Worm (Caenorhabditis elegans) whole organism, L4 larva: ENCODE measurements around the gene suex-1.

ENCODE experiments used
- mep-1 ChIP-seq: fragments of 150-350 bp; sonication (generic microtip); optimal IDR thresholded peaks from 3 replicates; lab custom pipeline; 2014; ENCODE audit warnings: missing biosample characterization, missing genetic modification characterization
- unc-62 ChIP-seq, 3 experiments: fragments of 150-350 bp in 1 of 3; sonication (generic microtip); optimal IDR thresholded peaks in 2 of 3; peaks in 1 of 3; 1 replicate in 1 of 3; 2 replicates in 2 of 3; lab custom pipeline; 2014 to 2017; ENCODE audit warnings: missing biosample characterization in 3 of 3, missing genetic modification characterization in 3 of 3, missing genetic modification reagents in 3 of 3, missing genotype in 1 of 3

DNA sequence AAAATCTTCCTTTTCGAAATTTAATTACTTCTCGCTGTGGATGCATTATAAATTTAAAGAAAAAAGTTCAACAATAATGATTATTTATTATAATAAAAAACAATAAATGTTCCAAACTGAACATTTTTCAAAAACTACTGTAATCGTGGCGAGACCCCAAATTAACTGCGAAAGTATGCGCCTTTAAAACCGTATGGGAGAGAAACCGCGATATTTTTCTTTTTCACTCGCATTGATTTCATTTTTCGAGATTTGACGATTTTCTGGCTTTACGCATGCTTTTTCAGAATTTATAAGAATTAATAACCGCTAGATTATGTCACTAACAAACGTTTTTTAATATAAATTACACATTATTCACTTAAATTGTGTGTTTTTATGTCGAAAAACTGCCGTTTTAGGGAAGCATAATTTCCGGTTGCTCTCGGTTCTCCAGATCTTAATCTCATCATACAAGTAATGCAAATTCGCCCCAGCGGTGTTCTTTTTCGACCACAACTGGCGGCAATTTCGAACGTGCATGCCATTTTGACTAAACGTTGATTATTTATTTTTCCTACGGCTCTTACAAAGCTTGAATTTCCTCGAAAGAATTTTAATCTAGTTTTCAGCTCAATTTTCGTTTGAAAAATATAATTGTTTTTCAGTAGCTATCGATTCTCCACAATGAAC, 3.1 kb upstream of the suex-1 start, which contains the start of gene F12A10.8:
- TF ChIP-seq unc-62 (GFP tag; optimal IDR thresholded peaks at IDR 0.05 in 1 of 2; lab: Kevin White, UChicago) = no peak
- TF ChIP-seq unc-62 (tag; optimal IDR thresholded peaks at IDR 0.05; lab: Kevin White, UChicago) = no peak
- TF ChIP-seq mep-1 (tag; lab: Kevin White, UChicago) = no peak
